Fruit fly (Drosophila melanogaster) whole organism, embryonic: ENCODE measurements around the gene Sik2.
A peak's percentile ranks its signal among the peaks of the same experiment; 100 is the strongest.

Source experiments
- Blimp-1 ChIP-seq: fragments of 200-800 bp; sonication (Bioruptor generic); optimal IDR thresholded peaks from 3 replicates; lab custom pipeline; 2018; ENCODE audit warnings: missing biosample characterization, missing genetic modification characterization, mild to moderate bottlenecking, moderate library complexity, missing genetic modification reagents
- BtbVII ChIP-seq: fragments of 200-800 bp; sonication (Bioruptor generic); optimal IDR thresholded peaks from 3 replicates; lab custom pipeline; 2017; ENCODE audit warnings: missing biosample characterization, mild to moderate bottlenecking, missing genetic modification characterization
- CG10462 ChIP-seq: fragments of 200-800 bp; sonication (Bioruptor generic); optimal IDR thresholded peaks from 2 replicates; lab custom pipeline; 2016; ENCODE audit warnings: missing biosample characterization, missing genetic modification characterization
- CG10543 ChIP-seq: fragments of 200-800 bp; sonication (Bioruptor generic); optimal IDR thresholded peaks from 3 replicates; lab custom pipeline; 2017; ENCODE audit warnings: missing biosample characterization, mild to moderate bottlenecking, missing genetic modification characterization, moderate library complexity
- CG11085 ChIP-seq: fragments of 200-800 bp; sonication (Bioruptor generic); IDR thresholded peaks from 2 replicates; pipeline ENCODE4 v1.3.6; 2022; ENCODE audit warnings: missing biosample characterization, missing genetic modification characterization
- CG11723 ChIP-seq: fragments of 200-800 bp; sonication (Bioruptor generic); optimal IDR thresholded peaks from 2 replicates; lab custom pipeline; 2017; ENCODE audit warnings: missing biosample characterization, mild to moderate bottlenecking, missing genetic modification characterization
- CG1233 ChIP-seq: fragments of 200-800 bp; sonication (Bioruptor generic); optimal IDR thresholded peaks from 4 replicates; lab custom pipeline; 2018; ENCODE audit warnings: missing biosample characterization, mild to moderate bottlenecking, missing genetic modification characterization
- CG13123 ChIP-seq: fragments of 200-800 bp; sonication (Bioruptor generic); optimal IDR thresholded peaks from 2 replicates; lab custom pipeline; 2016; ENCODE audit warnings: missing biosample characterization, missing genetic modification characterization
- CG18599 ChIP-seq: fragments of 200-800 bp; sonication (Bioruptor generic); optimal IDR thresholded peaks from 3 replicates; lab custom pipeline; 2017; ENCODE audit warnings: missing biosample characterization, missing genetic modification characterization, mild to moderate bottlenecking, moderate library complexity, missing genetic modification reagents
- CG2116 ChIP-seq: fragments of 200-800 bp; sonication (Bioruptor generic); optimal IDR thresholded peaks from 3 replicates; lab custom pipeline; 2018; ENCODE audit warnings: missing biosample characterization, mild to moderate bottlenecking, missing genetic modification characterization
- CG3726 ChIP-seq: fragments of 200-800 bp; sonication (Bioruptor generic); IDR thresholded peaks from 3 replicates; pipeline ENCODE4, ENCODE4 v1.3.6; 2022; ENCODE audit warnings: missing biosample characterization, missing genetic modification characterization
- CG4404 ChIP-seq: fragments of 200-800 bp; sonication (Bioruptor generic); IDR thresholded peaks from 2 replicates; pipeline ENCODE4 v1.3.6; 2022; ENCODE audit warnings: missing biosample characterization, missing genetic modification characterization
- CG4820 ChIP-seq: fragments of 200-800 bp; sonication (Bioruptor generic); optimal IDR thresholded peaks from 3 replicates; lab custom pipeline; 2016; ENCODE audit warnings: missing biosample characterization, missing genetic modification characterization
- CG6689 ChIP-seq: fragments of 200-800 bp; sonication (Bioruptor generic); IDR thresholded peaks from 2 replicates; pipeline ENCODE4 v1.3.6; 2022; ENCODE audit warnings: missing biosample characterization, missing genetic modification characterization
- CG7839 ChIP-seq: fragments of 200-800 bp; sonication (Bioruptor generic); optimal IDR thresholded peaks from 3 replicates; lab custom pipeline; 2018; ENCODE audit warnings: missing biosample characterization, mild to moderate bottlenecking, missing genetic modification characterization, moderate library complexity
- CG7928 ChIP-seq: fragments of 200-800 bp; sonication (Bioruptor generic); optimal IDR thresholded peaks from 2 replicates; lab custom pipeline; 2017; ENCODE audit warnings: missing biosample characterization, mild to moderate bottlenecking, missing genetic modification characterization
- CG8089 ChIP-seq: fragments of 200-800 bp; sonication (Bioruptor generic); optimal IDR thresholded peaks from 3 replicates; lab custom pipeline; 2016; ENCODE audit warnings: missing biosample characterization, missing genetic modification characterization
- CG8290 ChIP-seq, 3 experiments: fragments of 200-800 bp; sonication (Bioruptor generic); optimal IDR thresholded peaks; 2 replicates each; lab custom pipeline; 2016 to 2019; ENCODE audit warnings: missing biosample characterization in 3 of 3, missing genetic modification characterization in 3 of 3, mild to moderate bottlenecking in 2 of 3, moderate library complexity in 1 of 3
- CG8478 ChIP-seq: fragments of >200 bp; optimal IDR thresholded peaks from 2 replicates; lab custom pipeline; 2018
- CG9437 ChIP-seq: fragments of 200-800 bp; sonication (Bioruptor generic); optimal IDR thresholded peaks from 2 replicates; lab custom pipeline; 2018; ENCODE audit warnings: missing biosample characterization, mild to moderate bottlenecking, missing genetic modification characterization
- CkIIα-i1 ChIP-seq: fragments of 200-800 bp; sonication (Bioruptor generic); IDR thresholded peaks from 2 replicates; pipeline ENCODE4 v1.3.6; 2022; ENCODE audit warnings: missing biosample characterization, missing genetic modification characterization
- CrebB ChIP-seq: fragments of 200-800 bp; sonication (Bioruptor generic); optimal IDR thresholded peaks from 3 replicates; lab custom pipeline; 2018; ENCODE audit warnings: missing biosample characterization, mild to moderate bottlenecking, missing genetic modification characterization
- D19B ChIP-seq: fragments of 200-800 bp; sonication (Bioruptor generic); optimal IDR thresholded peaks from 2 replicates; lab custom pipeline; 2017; ENCODE audit warnings: missing biosample characterization, mild to moderate bottlenecking, missing genetic modification characterization
- Dref ChIP-seq: fragments of 200-800 bp; sonication (Bioruptor generic); IDR thresholded peaks from 2 replicates; pipeline ENCODE4 v1.3.6; 2022; ENCODE audit warnings: missing biosample characterization, missing genetic modification characterization
- Ets97D ChIP-seq: fragments of 200-800 bp; sonication (Bioruptor generic); optimal IDR thresholded peaks from 3 replicates; lab custom pipeline; 2016; ENCODE audit warnings: missing biosample characterization, missing genetic modification characterization
- Fer1 ChIP-seq: fragments of 200-800 bp; sonication (Bioruptor generic); optimal IDR thresholded peaks from 2 replicates; lab custom pipeline; 2017; ENCODE audit warnings: missing biosample characterization, mild to moderate bottlenecking, missing genetic modification characterization
- HHEX ChIP-seq: fragments of 200-800 bp; sonication (Bioruptor generic); optimal IDR thresholded peaks from 3 replicates; lab custom pipeline; 2017; ENCODE audit warnings: missing biosample characterization, mild to moderate bottlenecking, missing genetic modification characterization, missing genetic modification reagents
- Mad ChIP-seq: fragments of 200-800 bp; sonication (Bioruptor generic); optimal IDR thresholded peaks from 2 replicates; lab custom pipeline; 2016; ENCODE audit warnings: missing biosample characterization, missing genetic modification characterization
- Meics ChIP-seq: fragments of 200-800 bp; sonication (Bioruptor generic); optimal IDR thresholded peaks from 2 replicates; lab custom pipeline; 2017; ENCODE audit warnings: missing biosample characterization, mild to moderate bottlenecking, missing genetic modification characterization
- Pdp1 ChIP-seq, 2 experiments: fragments of 200-800 bp; sonication (Bioruptor generic); optimal IDR thresholded peaks; 3 replicates each; lab custom pipeline; 2016; ENCODE audit warnings: missing biosample characterization in 2 of 2, missing genetic modification characterization in 2 of 2, mild to moderate bottlenecking in 1 of 2, moderate library complexity in 1 of 2
- Side ChIP-seq: fragments of 200-800 bp; sonication (Bioruptor generic); optimal IDR thresholded peaks from 2 replicates; lab custom pipeline; 2016; ENCODE audit warnings: missing biosample characterization, missing genetic modification characterization
- ab ChIP-seq: fragments of 200-800 bp; sonication (Bioruptor generic); optimal IDR thresholded peaks from 2 replicates; lab custom pipeline; 2016; ENCODE audit warnings: missing biosample characterization, missing genetic modification characterization
- ac ChIP-seq: fragments of 200-800 bp; sonication (Bioruptor generic); optimal IDR thresholded peaks from 3 replicates; lab custom pipeline; 2017; ENCODE audit warnings: missing biosample characterization, mild to moderate bottlenecking, missing genetic modification characterization
- amos ChIP-seq: fragments of 200-800 bp; sonication (Bioruptor generic); IDR thresholded peaks from 2 replicates; pipeline ENCODE4 v1.3.6; 2022; ENCODE audit warnings: missing biosample characterization, missing genetic modification characterization; ENCODE audit not compliant: partially characterized antibody
- bbx ChIP-seq: fragments of 200-800 bp; sonication (Bioruptor generic); IDR thresholded peaks from 2 replicates; pipeline ENCODE4 v1.3.6; 2022; ENCODE audit warnings: missing biosample characterization, missing genetic modification characterization; ENCODE audit not compliant: partially characterized antibody
- cad ChIP-seq: fragments of >200 bp; optimal IDR thresholded peaks from 2 replicates; lab custom pipeline; 2017; ENCODE audit warnings: missing biosample characterization, missing genetic modification characterization
- caup ChIP-seq: fragments of 200-800 bp; sonication (Bioruptor generic); optimal IDR thresholded peaks from 3 replicates; lab custom pipeline; 2017; ENCODE audit warnings: missing biosample characterization, mild to moderate bottlenecking, missing genetic modification characterization, moderate library complexity; ENCODE audit not compliant: severe bottlenecking
- croc ChIP-seq: fragments of 200-800 bp; sonication (Bioruptor generic); conservative IDR thresholded peaks from 3 replicates; pipeline ENCODE4 v1.3.6; 2022; ENCODE audit warnings: missing biosample characterization, missing genetic modification characterization
- disco-r ChIP-seq: fragments of 200-800 bp; sonication (Bioruptor generic); optimal IDR thresholded peaks from 2 replicates; lab custom pipeline; 2016; ENCODE audit warnings: missing biosample characterization, missing genetic modification characterization
- dmrt99B ChIP-seq: fragments of 200-800 bp; sonication (Bioruptor generic); optimal IDR thresholded peaks from 2 replicates; lab custom pipeline; 2018; ENCODE audit warnings: missing biosample characterization, mild to moderate bottlenecking, missing genetic modification characterization, moderate library complexity
- dpn ChIP-seq, 2 experiments: fragments of 200-800 bp; sonication (Bioruptor generic); optimal IDR thresholded peaks; 3 replicates each; lab custom pipeline; 2016; ENCODE audit warnings: missing biosample characterization in 2 of 2, missing genetic modification characterization in 2 of 2
- gcm ChIP-seq: fragments of 200-800 bp; sonication (Bioruptor generic); optimal IDR thresholded peaks from 2 replicates; lab custom pipeline; 2019; ENCODE audit warnings: missing biosample characterization, mild to moderate bottlenecking, missing genetic modification characterization, moderate library complexity
- lola ChIP-seq, 3 experiments: fragments of >200 bp in 2 of 3; fragments of 200-800 bp in 1 of 3; sonication (Bioruptor generic) in 1 of 3; optimal IDR thresholded peaks; 2 replicates each; lab custom pipeline; 2017 to 2019; ENCODE audit warnings: missing biosample characterization in 3 of 3, missing genetic modification characterization in 3 of 3, mild to moderate bottlenecking in 1 of 3, moderate library complexity in 1 of 3
- maf-S ChIP-seq: fragments of 200-800 bp; sonication (Bioruptor generic); optimal IDR thresholded peaks from 2 replicates; lab custom pipeline; 2016; ENCODE audit warnings: missing biosample characterization, missing genetic modification characterization
- nau ChIP-seq: fragments of 200-800 bp; sonication (Bioruptor generic); optimal IDR thresholded peaks from 3 replicates; lab custom pipeline; 2017; ENCODE audit warnings: missing biosample characterization, mild to moderate bottlenecking, missing genetic modification characterization, missing genetic modification reagents
- pho ChIP-seq: fragments of 200-800 bp; sonication (Bioruptor generic); optimal IDR thresholded peaks from 2 replicates; lab custom pipeline; 2016; ENCODE audit warnings: missing biosample characterization, missing genetic modification characterization
- repo ChIP-seq: fragments of 200-800 bp; sonication (Bioruptor generic); optimal IDR thresholded peaks from 2 replicates; lab custom pipeline; 2016; ENCODE audit warnings: missing biosample characterization, missing genetic modification characterization
- slp2 ChIP-seq: fragments of 200-800 bp; sonication (Bioruptor generic); optimal IDR thresholded peaks from 2 replicates; lab custom pipeline; 2016; ENCODE audit warnings: missing biosample characterization, missing genetic modification characterization
- sna ChIP-seq: fragments of 200-800 bp; sonication (Bioruptor generic); IDR thresholded peaks from 2 replicates; pipeline ENCODE4 v1.3.6; 2022; ENCODE audit warnings: missing biosample characterization, missing genetic modification characterization; ENCODE audit not compliant: partially characterized antibody
- so ChIP-seq: fragments of 200-800 bp; sonication (Bioruptor generic); IDR thresholded peaks from 3 replicates; pipeline ENCODE4 v1.3.6; 2022; ENCODE audit warnings: missing biosample characterization, missing genetic modification characterization
- sug ChIP-seq: fragments of 200-800 bp; optimal IDR thresholded peaks from 2 replicates; lab custom pipeline; 2019; ENCODE audit warnings: missing biosample characterization, mild to moderate bottlenecking, missing genetic modification characterization, moderate library complexity

The Sik2 gene

dm6 chrX:2065073-2065472, 3.4 kb upstream of the Sik2 start, which contains the start of gene CG4281 (continued):
- TF ChIP-seq dmrt99B (tag; lab: Kevin White, UChicago) (no peak), CG13123 (GFP tag; lab: Kevin White, UChicago) (no peak), croc (GFP tag; lab: Robert Waterston, UW) (no peak), CG9437 (no peak), maf-S (GFP tag; lab: Kevin White, UChicago) (no peak), disco-r (GFP tag; lab: Kevin White, UChicago) (no peak), CG8290 (GFP tag; optimal IDR thresholded peaks at IDR 0.05; lab: Kevin White, UChicago) (peak; percentile 42), CG8290 (tag; optimal IDR thresholded peaks at IDR 0.05; lab: Kevin White, UChicago) (peak; percentile 15 to 75), dpn (GFP tag; optimal IDR thresholded peaks at IDR 0.05; lab: Kevin White, UChicago) (no peak), cad (GFP tag; lab: Kevin White, UChicago) (no peak), Side (GFP tag; lab: Kevin White, UChicago) (no peak), HHEX (GFP tag; lab: Kevin White, UChicago) (no peak), CG4820 (GFP tag; lab: Kevin White, UChicago) (no peak), so (GFP tag; lab: Robert Waterston, UW) (no peak), nau (no peak), BtbVII (GFP tag; lab: Kevin White, UChicago) (no peak), CG6689 (no peak), caup (GFP tag; lab: Kevin White, UChicago) (no peak), CG4404 (GFP tag; lab: Robert Waterston, UW) (no peak), CG1233 (GFP tag; lab: Kevin White, UChicago) (no peak), Dref (GFP tag; lab: Robert Waterston, UW) (peak; percentile 76), amos (GFP tag; lab: Robert Waterston, UW) (peak; percentile 90), slp2 (GFP tag; lab: Kevin White, UChicago) (no peak), CkIIα-i1 (GFP tag; lab: Robert Waterston, UW) (no peak), lola (GFP tag; optimal IDR thresholded peaks at IDR 0.05; lab: Kevin White, UChicago) (no peak), repo (GFP tag; lab: Kevin White, UChicago) (no peak), CG7839 (tag; lab: Kevin White, UChicago) (no peak), CG11723 (GFP tag; lab: Kevin White, UChicago) (no peak), sna (GFP tag; lab: Robert Waterston, UW) (peak; percentile 98), Fer1 (no peak), CG7928 (GFP tag; lab: Kevin White, UChicago) (no peak), D19B (GFP tag; lab: Kevin White, UChicago) (no peak), CG11085 (GFP tag; lab: Robert Waterston, UW) (no peak), Ets97D (GFP tag; lab: Kevin White, UChicago) (peak; percentile 15), ac (GFP tag; lab: Kevin White, UChicago) (no peak), Meics (GFP tag; lab: Kevin White, UChicago) (no peak), gcm (GFP tag; lab: Kevin White, UChicago) (no peak), CG3726 (GFP tag; lab: Robert Waterston, UW) (no peak), pho (no peak), Blimp-1 (GFP tag; lab: Kevin White, UChicago) (no peak), Mad (no peak), CG2116 (GFP tag; lab: Kevin White, UChicago) (peak; percentile 80), CG18599 (GFP tag; lab: Kevin White, UChicago) (no peak), CG10543 (GFP tag; lab: Kevin White, UChicago) (no peak), sug (tag; lab: Kevin White, UChicago) (no peak), CG8478 (lab: Kevin White, UChicago) (no peak), CG8089 (no peak), CrebB (tag; lab: Kevin White, UChicago) (no peak), bbx (GFP tag; lab: Robert Waterston, UW) (peak; percentile 91), CG10462 (no peak), Pdp1 (GFP tag; optimal IDR thresholded peaks at IDR 0.05; lab: Kevin White, UChicago) (peak in 1 of 2 experiments; percentile 1), ab (GFP tag; lab: Kevin White, UChicago) (no peak)
